Fruit fly (Drosophila melanogaster) whole organism, embryonic: ENCODE data around the gene Srr.
A peak's percentile ranks its signal among the peaks of the same experiment; 100 is the strongest.

Source experiments
- Antp ChIP-seq: fragments of 200-800 bp; sonication (Bioruptor generic); optimal IDR thresholded peaks from 3 replicates; lab custom pipeline; 2016; ENCODE audit warnings: missing biosample characterization, missing genetic modification characterization
- CG10543 ChIP-seq: fragments of 200-800 bp; sonication (Bioruptor generic); optimal IDR thresholded peaks from 3 replicates; lab custom pipeline; 2017; ENCODE audit warnings: missing biosample characterization, mild to moderate bottlenecking, missing genetic modification characterization, moderate library complexity
- CG11695 ChIP-seq: fragments of 200-800 bp; sonication (Bioruptor generic); IDR thresholded peaks from 3 replicates; pipeline ENCODE4 v1.3.6; 2022; ENCODE audit warnings: missing biosample characterization, missing genetic modification characterization
- CG11723 ChIP-seq: fragments of 200-800 bp; sonication (Bioruptor generic); optimal IDR thresholded peaks from 2 replicates; lab custom pipeline; 2017; ENCODE audit warnings: missing biosample characterization, mild to moderate bottlenecking, missing genetic modification characterization
- CG13775 ChIP-seq: fragments of 200-800 bp; sonication (Bioruptor generic); optimal IDR thresholded peaks from 3 replicates; lab custom pipeline; 2017; ENCODE audit warnings: missing biosample characterization, mild to moderate bottlenecking, missing genetic modification characterization
- CG16813 ChIP-seq: fragments of 200-800 bp; sonication (Bioruptor generic); IDR thresholded peaks from 3 replicates; pipeline ENCODE4 v1.3.6; 2022; ENCODE audit warnings: missing biosample characterization, missing genetic modification characterization; ENCODE audit not compliant: partially characterized antibody
- CG17359 ChIP-seq: fragments of 200-800 bp; sonication (Bioruptor generic); optimal IDR thresholded peaks from 3 replicates; lab custom pipeline; 2018; ENCODE audit warnings: missing biosample characterization, mild to moderate bottlenecking, missing genetic modification characterization, moderate library complexity
- CG17612 ChIP-seq: fragments of 200-800 bp; sonication (Bioruptor generic); IDR thresholded peaks from 2 replicates; pipeline ENCODE4 v1.3.6; 2022; ENCODE audit warnings: missing biosample characterization, missing genetic modification characterization
- CG30431 ChIP-seq: fragments of 200-800 bp; sonication (Bioruptor generic); optimal IDR thresholded peaks from 2 replicates; lab custom pipeline; 2017; ENCODE audit warnings: missing biosample characterization, missing genetic modification characterization
- CG32532 ChIP-seq: fragments of 200-800 bp; sonication (Bioruptor generic); IDR thresholded peaks from 2 replicates; pipeline ENCODE4 v1.3.6; 2022; ENCODE audit warnings: missing biosample characterization, missing genetic modification characterization
- CG34224 ChIP-seq: fragments of 200-800 bp; sonication (Bioruptor generic); IDR thresholded peaks from 3 replicates; pipeline ENCODE4 v1.3.6; 2022; ENCODE audit warnings: missing biosample characterization, missing genetic modification characterization; ENCODE audit not compliant: partially characterized antibody
- CG3726 ChIP-seq: fragments of 200-800 bp; sonication (Bioruptor generic); IDR thresholded peaks from 3 replicates; pipeline ENCODE4, ENCODE4 v1.3.6; 2022; ENCODE audit warnings: missing biosample characterization, missing genetic modification characterization
- CG3847 ChIP-seq: fragments of 200-800 bp; sonication (Bioruptor generic); IDR thresholded peaks from 2 replicates; pipeline ENCODE4 v1.3.6; 2022; ENCODE audit warnings: missing biosample characterization, missing genetic modification characterization
- CG4360 ChIP-seq: fragments of 200-800 bp; sonication (Bioruptor generic); IDR thresholded peaks from 2 replicates; pipeline ENCODE4 v1.3.6; 2022; ENCODE audit warnings: missing biosample characterization, missing genetic modification characterization
- CG5180 ChIP-seq: fragments of 200-800 bp; sonication (Bioruptor generic); optimal IDR thresholded peaks from 3 replicates; lab custom pipeline; 2017; ENCODE audit warnings: missing biosample characterization, missing genetic modification characterization, mild to moderate bottlenecking, moderate library complexity, missing genetic modification reagents
- CG9437 ChIP-seq: fragments of 200-800 bp; sonication (Bioruptor generic); optimal IDR thresholded peaks from 2 replicates; lab custom pipeline; 2018; ENCODE audit warnings: missing biosample characterization, mild to moderate bottlenecking, missing genetic modification characterization
- CG9727 ChIP-seq: fragments of 200-800 bp; sonication (Bioruptor generic); optimal IDR thresholded peaks from 3 replicates; lab custom pipeline; 2017; ENCODE audit warnings: missing biosample characterization, mild to moderate bottlenecking, missing genetic modification characterization
- CG9876 ChIP-seq: fragments of 200-800 bp; sonication (Bioruptor generic); optimal IDR thresholded peaks from 2 replicates; lab custom pipeline; 2016; ENCODE audit warnings: missing biosample characterization, missing genetic modification characterization
- CoRest ChIP-seq: fragments of 200-800 bp; sonication (Bioruptor generic); optimal IDR thresholded peaks from 3 replicates; lab custom pipeline; 2018; ENCODE audit warnings: missing biosample characterization, mild to moderate bottlenecking, missing genetic modification characterization, moderate library complexity
- D19A ChIP-seq: fragments of 200-800 bp; optimal IDR thresholded peaks from 3 replicates; lab custom pipeline; 2019; ENCODE audit warnings: missing biosample characterization, mild to moderate bottlenecking, missing genetic modification characterization, moderate library complexity
- Dek ChIP-seq: fragments of 200-800 bp; sonication (Bioruptor generic); optimal IDR thresholded peaks from 3 replicates; lab custom pipeline; 2019; ENCODE audit warnings: missing biosample characterization, mild to moderate bottlenecking, missing genetic modification characterization, moderate library complexity
- E2f2 ChIP-seq: fragments of 200-800 bp; sonication (Bioruptor generic); IDR thresholded peaks from 2 replicates; pipeline ENCODE4 v1.3.6; 2022; ENCODE audit warnings: missing biosample characterization, missing genetic modification characterization
- Fer3 ChIP-seq: fragments of 200-800 bp; sonication (Bioruptor generic); optimal IDR thresholded peaks from 2 replicates; lab custom pipeline; 2018; ENCODE audit warnings: missing biosample characterization, mild to moderate bottlenecking, missing genetic modification characterization, moderate library complexity
- Hr3 ChIP-seq: fragments of 200-800 bp; sonication (Bioruptor generic); optimal IDR thresholded peaks from 3 replicates; lab custom pipeline; 2016; ENCODE audit warnings: missing biosample characterization, missing genetic modification characterization
- Max ChIP-seq: fragments of 200-800 bp; sonication (Bioruptor generic); optimal IDR thresholded peaks from 2 replicates; lab custom pipeline; 2016; ENCODE audit warnings: missing biosample characterization, mild to moderate bottlenecking, missing genetic modification characterization
- Pdp1 ChIP-seq, 2 experiments: fragments of 200-800 bp; sonication (Bioruptor generic); optimal IDR thresholded peaks; 3 replicates each; lab custom pipeline; 2016; ENCODE audit warnings: missing biosample characterization in 2 of 2, missing genetic modification characterization in 2 of 2, mild to moderate bottlenecking in 1 of 2, moderate library complexity in 1 of 2
- Poxn ChIP-seq: fragments of 200-800 bp; sonication (Bioruptor generic); IDR thresholded peaks from 2 replicates; pipeline ENCODE4 v1.3.6; 2022; ENCODE audit warnings: missing biosample characterization, missing genetic modification characterization
- Ravus ChIP-seq: fragments of 200-800 bp; sonication (Bioruptor generic); IDR thresholded peaks from 2 replicates; pipeline ENCODE4 v1.3.6; 2022; ENCODE audit warnings: missing biosample characterization, missing genetic modification characterization
- Six4 ChIP-seq: fragments of 200-800 bp; sonication (Bioruptor generic); optimal IDR thresholded peaks from 2 replicates; lab custom pipeline; 2016; ENCODE audit warnings: missing biosample characterization, missing genetic modification characterization
- Ssrp ChIP-seq: fragments of 200-800 bp; sonication (Bioruptor generic); optimal IDR thresholded peaks from 2 replicates; lab custom pipeline; 2018; ENCODE audit warnings: missing biosample characterization, mild to moderate bottlenecking, missing genetic modification characterization, moderate library complexity
- Xbp1 ChIP-seq: fragments of 200-800 bp; sonication (Bioruptor generic); optimal IDR thresholded peaks from 3 replicates; lab custom pipeline; 2016; ENCODE audit warnings: missing biosample characterization, mild to moderate bottlenecking, missing genetic modification characterization
- ara ChIP-seq: fragments of 200-800 bp; sonication (Bioruptor generic); IDR thresholded peaks from 2 replicates; pipeline ENCODE4 v1.3.6; 2022; ENCODE audit warnings: missing biosample characterization, missing genetic modification characterization
- ato ChIP-seq: fragments of 200-800 bp; sonication (Bioruptor generic); IDR thresholded peaks from 2 replicates; pipeline ENCODE4 v1.3.6; 2022; ENCODE audit warnings: missing biosample characterization, missing genetic modification characterization; ENCODE audit not compliant: partially characterized antibody
- cad ChIP-seq: fragments of >200 bp; optimal IDR thresholded peaks from 2 replicates; lab custom pipeline; 2017; ENCODE audit warnings: missing biosample characterization, missing genetic modification characterization
- chif ChIP-seq, 2 experiments: fragments of 200-800 bp; sonication (Bioruptor generic); optimal IDR thresholded peaks; 3 replicates each; lab custom pipeline; 2016; ENCODE audit warnings: missing biosample characterization in 2 of 2, missing genetic modification characterization in 2 of 2
- ci ChIP-seq: fragments of 200-800 bp; sonication (Bioruptor generic); IDR thresholded peaks from 3 replicates; pipeline ENCODE4 v1.3.6; 2022; ENCODE audit warnings: missing biosample characterization, missing genetic modification characterization
- ewg ChIP-seq: fragments of 200-800 bp; sonication (Bioruptor generic); optimal IDR thresholded peaks from 3 replicates; lab custom pipeline; 2017; ENCODE audit warnings: mild to moderate bottlenecking, missing biosample characterization, missing genetic modification reagents, missing genetic modification characterization
- fd3F ChIP-seq: fragments of 200-800 bp; sonication (Bioruptor generic); optimal IDR thresholded peaks from 2 replicates; lab custom pipeline; 2018; ENCODE audit warnings: missing biosample characterization, mild to moderate bottlenecking, missing genetic modification characterization, moderate library complexity
- hkb ChIP-seq, 2 experiments: fragments of 200-800 bp in 1 of 2; fragments of >200 bp in 1 of 2; sonication (Bioruptor generic) in 1 of 2; IDR thresholded peaks in 1 of 2; optimal IDR thresholded peaks in 1 of 2; 2 replicates each; pipeline versions ENCODE4 v1.3.6 to Lab custom; 2017 to 2022; ENCODE audit warnings: missing biosample characterization in 1 of 2, missing genetic modification characterization in 1 of 2
- jumu ChIP-seq: fragments of 200-800 bp; sonication (Bioruptor generic); optimal IDR thresholded peaks from 3 replicates; lab custom pipeline; 2016; ENCODE audit warnings: missing biosample characterization, missing genetic modification characterization
- mld ChIP-seq: fragments of 200-800 bp; sonication (Bioruptor generic); IDR thresholded peaks from 3 replicates; pipeline ENCODE4 v1.3.6; 2022; ENCODE audit warnings: missing biosample characterization, missing genetic modification characterization; ENCODE audit not compliant: partially characterized antibody
- oc ChIP-seq: fragments of 200-800 bp; sonication (Bioruptor generic); optimal IDR thresholded peaks from 2 replicates; lab custom pipeline; 2018; ENCODE audit warnings: missing biosample characterization, mild to moderate bottlenecking, missing genetic modification characterization, moderate library complexity
- pan ChIP-seq, 4 experiments: fragments of >200 bp in 3 of 4; fragments of 200-800 bp in 1 of 4; sonication (Bioruptor generic) in 1 of 4; optimal IDR thresholded peaks in 3 of 4; IDR thresholded peaks in 1 of 4; 2 replicates each; pipeline versions ENCODE4 v1.3.6 to Lab custom; 2017 to 2022; ENCODE audit warnings: missing biosample characterization in 2 of 4, missing genetic modification characterization in 2 of 4, mixed read lengths in 1 of 4
- pb ChIP-seq: fragments of 200-800 bp; sonication (Bioruptor generic); optimal IDR thresholded peaks from 3 replicates; lab custom pipeline; 2016; ENCODE audit warnings: missing biosample characterization, missing genetic modification characterization
- phol ChIP-seq: fragments of 200-800 bp; sonication (Bioruptor generic); optimal IDR thresholded peaks from 3 replicates; lab custom pipeline; 2018; ENCODE audit warnings: missing biosample characterization, mild to moderate bottlenecking, missing genetic modification characterization, moderate library complexity
- pnt ChIP-seq: fragments of 200-800 bp; sonication (Bioruptor generic); optimal IDR thresholded peaks from 3 replicates; lab custom pipeline; 2016; ENCODE audit warnings: missing biosample characterization, missing genetic modification characterization
- pum ChIP-seq: fragments of 200-800 bp; sonication (Bioruptor generic); optimal IDR thresholded peaks from 2 replicates; lab custom pipeline; 2016; ENCODE audit warnings: missing biosample characterization, missing genetic modification characterization
- pzg ChIP-seq: fragments of 200-800 bp; sonication (Bioruptor generic); optimal IDR thresholded peaks from 3 replicates; lab custom pipeline; 2018; ENCODE audit warnings: missing biosample characterization, mild to moderate bottlenecking, missing genetic modification characterization, moderate library complexity
- schlank ChIP-seq: fragments of 200-800 bp; sonication (Bioruptor generic); optimal IDR thresholded peaks from 2 replicates; lab custom pipeline; 2018; ENCODE audit warnings: missing biosample characterization, mild to moderate bottlenecking, missing genetic modification characterization
- slp2 ChIP-seq: fragments of 200-800 bp; sonication (Bioruptor generic); optimal IDR thresholded peaks from 2 replicates; lab custom pipeline; 2016; ENCODE audit warnings: missing biosample characterization, missing genetic modification characterization
- so ChIP-seq: fragments of 200-800 bp; sonication (Bioruptor generic); IDR thresholded peaks from 3 replicates; pipeline ENCODE4 v1.3.6; 2022; ENCODE audit warnings: missing biosample characterization, missing genetic modification characterization

The Srr gene

dm6 chr3R:9370413-9370812, 5.2 kb downstream of the Srr start (continued):
- TF ChIP-seq CG3847 (GFP tag; lab: Robert Waterston, UW): no peak; the same call in 1 of the 2 replicates
- TF ChIP-seq CG9437 (GFP tag; lab: Kevin White, UChicago): peak; percentile 11
- peak; percentile 73 for TF ChIP-seq CG32532
- peak; percentile 8 for TF ChIP-seq CG13775 (GFP tag; lab: Kevin White, UChicago)
- peak; percentile 69 for TF ChIP-seq Fer3
- TF ChIP-seq Dek (tag; lab: Kevin White, UChicago): peak; percentile 30
- peak; percentile 23 for TF ChIP-seq Antp (GFP tag; lab: Kevin White, UChicago)
- peak; percentile 15 for TF ChIP-seq CG9727 (GFP tag; lab: Kevin White, UChicago)
- no peak for TF ChIP-seq jumu (GFP tag; lab: Kevin White, UChicago)
- TF ChIP-seq CoRest: peak; percentile 65
- TF ChIP-seq ara: no peak
- peak; percentile 2 for TF ChIP-seq CG5180
- TF ChIP-seq CG3726 (GFP tag; lab: Robert Waterston, UW): no peak
- TF ChIP-seq Pdp1 (GFP tag; optimal IDR thresholded peaks at IDR 0.05; lab: Kevin White, UChicago): peak; percentile 28 to 49
- peak; percentile 25 for TF ChIP-seq pum (GFP tag; lab: Kevin White, UChicago)
- no peak for TF ChIP-seq CG9876
- peak; percentile 58; the same call in 1 of the 3 replicates for TF ChIP-seq CG11695 (GFP tag; lab: Robert Waterston, UW)
- peak; percentile 12 for TF ChIP-seq slp2 (GFP tag; lab: Kevin White, UChicago)
- peak; percentile 22 for TF ChIP-seq Six4
- no peak for TF ChIP-seq pan (optimal IDR thresholded peaks at IDR 0.05; lab: Kevin White, UChicago)
- TF ChIP-seq pan (GFP tag; optimal IDR thresholded peaks at IDR 0.05 in 1 of 2, IDR thresholded peaks at IDR 0.05 in 1 of 2): peak in 1 of 2 experiments; percentile 76
- TF ChIP-seq so: peak; percentile 71
- peak; percentile 47 for TF ChIP-seq E2f2 (GFP tag; lab: Robert Waterston, UW)
- peak; percentile 97 for TF ChIP-seq D19A (tag; lab: Kevin White, UChicago)
- TF ChIP-seq Max (GFP tag; lab: Kevin White, UChicago): peak; percentile 11
- TF ChIP-seq CG17359 (tag; lab: Kevin White, UChicago): peak; percentile 67
- TF ChIP-seq pnt (GFP tag; lab: Kevin White, UChicago): no peak
- peak; percentile 62 for TF ChIP-seq Xbp1 (GFP tag; lab: Kevin White, UChicago)
- TF ChIP-seq fd3F (GFP tag; lab: Kevin White, UChicago): peak; percentile 65
- TF ChIP-seq CG34224 (GFP tag; lab: Robert Waterston, UW): no peak
- TF ChIP-seq CG10543 (GFP tag; lab: Kevin White, UChicago): peak; percentile 41
- TF ChIP-seq CG11723 (GFP tag; lab: Kevin White, UChicago): peak; percentile 5

dm6 chr3R:9376789-9377188, 11.6 kb downstream of the Srr start:
- TF ChIP-seq ato (no peak), Ravus (GFP tag; lab: Robert Waterston, UW) (no peak), hkb (optimal IDR thresholded peaks at IDR 0.05; lab: Kevin White, UChicago) (peak; percentile 11), hkb (GFP tag; IDR thresholded peaks at IDR 0.05; lab: Robert Waterston, UW) (no peak), pzg (GFP tag; lab: Kevin White, UChicago) (no peak), Poxn (no peak), cad (GFP tag; lab: Kevin White, UChicago) (no peak), CG4360 (GFP tag; lab: Robert Waterston, UW) (no peak), CG30431 (GFP tag; lab: Kevin White, UChicago) (no peak), ci (GFP tag; lab: Robert Waterston, UW) (no peak), Ssrp (no peak), CG16813 (GFP tag; lab: Robert Waterston, UW) (no peak), ewg (no peak), mld (no peak), phol (tag; lab: Kevin White, UChicago) (no peak), chif (GFP tag; optimal IDR thresholded peaks at IDR 0.05; lab: Kevin White, UChicago) (no peak), pb (GFP tag; lab: Kevin White, UChicago) (no peak), oc (peak; percentile 46), schlank (tag; lab: Kevin White, UChicago) (no peak), Hr3 (GFP tag; lab: Kevin White, UChicago) (no peak), CG17612 (GFP tag; lab: Robert Waterston, UW) (no peak)
